Fruit fly (Drosophila melanogaster): ENCODE measurements around the gene Wdr81.

Wdr81 gene

dm6 chr2L:12044613-12045350 is 24.0 kb upstream of the Wdr81 start, which contains the start of gene CG6785 (continued):
- TF ChIP-seq CG9797 (GFP tag; optimal IDR thresholded peaks at IDR 0.05), result no peak
- peak; percentile 57; the same call in 1 of the 2 replicates for TF ChIP-seq CG1024 (GFP tag; IDR thresholded peaks at IDR 0.05)
- TF ChIP-seq Dbx (GFP tag; IDR thresholded peaks at IDR 0.05), result peak; percentile 70; the same call in 2 of the 3 replicates
- TF ChIP-seq Lpt (GFP tag; optimal IDR thresholded peaks at IDR 0.05), result no peak
- peak; percentile 18 for TF ChIP-seq CG7271 (tag; optimal IDR thresholded peaks at IDR 0.05)
- no peak for TF ChIP-seq CG11560 (tag; IDR thresholded peaks at IDR 0.05)
- TF ChIP-seq chif (GFP tag; optimal IDR thresholded peaks at IDR 0.05), result peak; percentile 77 to 88
- peak; percentile 78 for TF ChIP-seq Hand (GFP tag; optimal IDR thresholded peaks at IDR 0.05)
- no peak for TF ChIP-seq inv (GFP tag; IDR thresholded peaks at IDR 0.05; ENCODE audit: partially characterized antibody)
- TF ChIP-seq schlank (tag; optimal IDR thresholded peaks at IDR 0.05), result peak; percentile 84
- TF ChIP-seq nau (GFP tag; optimal IDR thresholded peaks at IDR 0.05), result peak; percentile 61
- no peak for TF ChIP-seq fru (optimal IDR thresholded peaks at IDR 0.05)
- no peak for TF ChIP-seq Ravus (GFP tag; IDR thresholded peaks at IDR 0.05)
- TF ChIP-seq Ssrp (tag; optimal IDR thresholded peaks at IDR 0.05), result no peak
- peak; percentile 7; the same call in 1 of the 2 replicates for TF ChIP-seq MBD-R2 (GFP tag; IDR thresholded peaks at IDR 0.05)
- no peak for TF ChIP-seq jigr1 (GFP tag; IDR thresholded peaks at IDR 0.05)
- peak; percentile 94 for TF ChIP-seq CG11398 (GFP tag; optimal IDR thresholded peaks at IDR 0.05)
- peak; percentile 82 for TF ChIP-seq CG6254 (GFP tag; optimal IDR thresholded peaks at IDR 0.05)
- peak; percentile 79 for TF ChIP-seq CG2116 (GFP tag; optimal IDR thresholded peaks at IDR 0.05)
- no peak for TF ChIP-seq z (GFP tag; IDR thresholded peaks at IDR 0.05)
- peak; percentile 90 for TF ChIP-seq caup (GFP tag; optimal IDR thresholded peaks at IDR 0.05; ENCODE audit: severe bottlenecking)
- TF ChIP-seq bbx (GFP tag; IDR thresholded peaks at IDR 0.05; ENCODE audit: partially characterized antibody), result no peak
- peak; percentile 54 for TF ChIP-seq CG10321 (GFP tag; IDR thresholded peaks at IDR 0.05)
- no peak for TF ChIP-seq pita (GFP tag; optimal IDR thresholded peaks at IDR 0.05)
- TF ChIP-seq PHDP (tag; optimal IDR thresholded peaks at IDR 0.05), result peak; percentile 89
- TF ChIP-seq so (GFP tag; IDR thresholded peaks at IDR 0.05), result peak; percentile 74; the same call in 2 of the 3 replicates
- peak; percentile 72 for TF ChIP-seq Atf6 (GFP tag; IDR thresholded peaks at IDR 0.05)
- peak; percentile 75 for TF ChIP-seq CG1792 (GFP tag; optimal IDR thresholded peaks at IDR 0.05)
- peak; percentile 65 for TF ChIP-seq Ets97D (GFP tag; optimal IDR thresholded peaks at IDR 0.05)
- no peak for TF ChIP-seq CG4730 (GFP tag; IDR thresholded peaks at IDR 0.05)
- TF ChIP-seq Drgx (GFP tag; IDR thresholded peaks at IDR 0.05), result peak; percentile 84
- peak; percentile 57 for TF ChIP-seq CG18476 (GFP tag; optimal IDR thresholded peaks at IDR 0.05)
- TF ChIP-seq fd3F (GFP tag; optimal IDR thresholded peaks at IDR 0.05), result peak; percentile 65
- TF ChIP-seq Hr39 (optimal IDR thresholded peaks at IDR 0.05), result no peak
- TF ChIP-seq CG17361 (GFP tag; IDR thresholded peaks at IDR 0.05), result peak; percentile 63; the same call in 2 of the 3 replicates
- peak; percentile 80 for TF ChIP-seq nerfin-1 (tag; optimal IDR thresholded peaks at IDR 0.05)
- peak; percentile 69 for TF ChIP-seq corto (GFP tag; optimal IDR thresholded peaks at IDR 0.05)
- peak; percentile 39 for TF ChIP-seq CG30403 (GFP tag; optimal IDR thresholded peaks at IDR 0.05)
- TF ChIP-seq CG7839 (tag; optimal IDR thresholded peaks at IDR 0.05), result peak; percentile 64
- peak; percentile 70 for TF ChIP-seq fd102C (GFP tag; optimal IDR thresholded peaks at IDR 0.05)
- TF ChIP-seq pho (GFP tag; optimal IDR thresholded peaks at IDR 0.05), result peak; percentile 76
- no peak for TF ChIP-seq Dip2 (GFP tag; IDR thresholded peaks at IDR 0.05)
- peak; percentile 35 for TF ChIP-seq chn (GFP tag; optimal IDR thresholded peaks at IDR 0.05)
- TF ChIP-seq Poxn (GFP tag; IDR thresholded peaks at IDR 0.05), result no peak
